Worm (Caenorhabditis elegans): ENCODE results near the gene cin-4.
"Not testable (repeated sequence)": the region's sequence is repeated elsewhere in the genome, so short reads cannot be mapped to it uniquely, and the experiment has no call there.

cin-4 gene

ce11 chrII:7072315-7072589, 34.2 kb downstream of the cin-4 start, which contains the start of gene kars-1:
kars-1 (minus strand) TSS chrII:7072415.
- TF ChIP-seq W03F9.2 (tag; optimal IDR thresholded peaks at IDR 0.05): no peak
- no peak for TF ChIP-seq dao-5 (tag; optimal IDR thresholded peaks at IDR 0.05)
- no peak for TF ChIP-seq him-1 (tag; optimal IDR thresholded peaks at IDR 0.05)

ce11 chrII:7072590-7073536, 34.8 kb downstream of the cin-4 start:
- TF ChIP-seq him-1 (tag; optimal IDR thresholded peaks at IDR 0.05) (peak; percentile 11), dao-5 (tag; optimal IDR thresholded peaks at IDR 0.05) (no peak), W03F9.2 (tag; optimal IDR thresholded peaks at IDR 0.05) (peak; percentile 58)

ce11 chrII:7073537-7073913, 35.4 kb downstream of the cin-4 start, which contains the start of gene kat-1:
kat-1 (plus strand) TSS chrII:7073814.
- no peak for TF ChIP-seq dao-5 (tag; optimal IDR thresholded peaks at IDR 0.05)
- no peak for TF ChIP-seq W03F9.2 (tag; optimal IDR thresholded peaks at IDR 0.05)
- no peak for TF ChIP-seq him-1 (tag; optimal IDR thresholded peaks at IDR 0.05)

ce11 chrII:7075564-7076228, 37.6 kb downstream of the cin-4 start, which contains the start of gene T02G5.7:
T02G5.7 (plus strand) TSS chrII:7075614.
- TF ChIP-seq W03F9.2 (tag; optimal IDR thresholded peaks at IDR 0.05) (no peak), dao-5 (tag; optimal IDR thresholded peaks at IDR 0.05) (no peak), him-1 (tag; optimal IDR thresholded peaks at IDR 0.05) (no peak)

- TF ChIP-seq him-1, W03F9.2, dao-5 (tag; optimal IDR thresholded peaks at IDR 0.05): not testable (repeated sequence)
These were observed 45.9 kb downstream of the cin-4 start, which contains the start of the genes T02G5.14 and T02G5.15 for ce11 chrII:7084021-7084420. T02G5.14 (plus strand) TSS chrII:7084321. T02G5.15 (plus strand) TSS chrII:7084321.

ce11 chrII:7090085-7090484, 52.0 kb downstream of the cin-4 start:
- no peak for TF ChIP-seq dao-5 (tag; optimal IDR thresholded peaks at IDR 0.05)
- no peak for TF ChIP-seq W03F9.2 (tag; optimal IDR thresholded peaks at IDR 0.05)
- TF ChIP-seq him-1 (tag; optimal IDR thresholded peaks at IDR 0.05): no peak

ce11 chrII:7090852-7091251, 52.8 kb downstream of the cin-4 start:
- TF ChIP-seq W03F9.2 (tag; optimal IDR thresholded peaks at IDR 0.05) (no peak), him-1 (tag; optimal IDR thresholded peaks at IDR 0.05) (no peak), dao-5 (tag; optimal IDR thresholded peaks at IDR 0.05) (no peak)

Data from whole organism, L4/young adult.